Worm (Caenorhabditis elegans) whole organism, L1 larva: ENCODE data around the gene B0303.4.
A peak's percentile ranks its signal among the peaks of the same experiment; 100 is the strongest.

Experiments used
- C04F5.9 ChIP-seq: sonication (generic microtip); optimal IDR thresholded peaks from 2 replicates; lab custom pipeline; 2016; ENCODE audit warnings: missing genetic modification characterization, missing compliant biosample characterization
- aha-1 ChIP-seq: fragments of 150-350 bp; optimal IDR thresholded peaks from 2 replicates; lab custom pipeline; 2014; ENCODE audit warnings: missing biosample characterization, missing genetic modification characterization
- alr-1 ChIP-seq: fragments of 200-800 bp; sonication (Bioruptor generic); optimal IDR thresholded peaks from 2 replicates; lab custom pipeline; 2018; ENCODE audit warnings: borderline replicate concordance, mild to moderate bottlenecking, missing genetic modification characterization, missing compliant biosample characterization
- aly-2 ChIP-seq: fragments of 150-350 bp; optimal IDR thresholded peaks from 2 replicates; lab custom pipeline; 2014; ENCODE audit warnings: missing biosample characterization, missing genetic modification characterization
- ama-1 ChIP-seq: fragments of 150-350 bp; optimal IDR thresholded peaks from 2 replicates; lab custom pipeline; 2014
- blmp-1 ChIP-seq: fragments of 150-350 bp; optimal IDR thresholded peaks from 2 replicates; lab custom pipeline; 2014; ENCODE audit warnings: missing biosample characterization, missing genetic modification characterization
- ceh-8 ChIP-seq: fragments of 200-800 bp; sonication (Bioruptor generic); optimal IDR thresholded peaks from 2 replicates; lab custom pipeline; 2018; ENCODE audit warnings: mild to moderate bottlenecking, missing genetic modification characterization, moderate library complexity, missing compliant biosample characterization
- ceh-88 ChIP-seq: fragments of 200-800 bp; sonication (Bioruptor generic); IDR thresholded peaks from 2 replicates; pipeline ENCODE4 v1.3.6; 2022; ENCODE audit warnings: missing genetic modification characterization, missing compliant biosample characterization
- ceh-90 ChIP-seq: sonication (generic microtip); optimal IDR thresholded peaks from 2 replicates; lab custom pipeline; 2016; ENCODE audit warnings: missing genetic modification characterization, missing compliant biosample characterization
- efl-3 ChIP-seq: fragments of 200-800 bp; sonication (Bioruptor generic); optimal IDR thresholded peaks from 2 replicates; lab custom pipeline; 2018; ENCODE audit warnings: mild to moderate bottlenecking, missing genetic modification characterization, missing compliant biosample characterization
- egl-13 ChIP-seq: sonication (generic microtip); optimal IDR thresholded peaks from 2 replicates; lab custom pipeline; 2016; ENCODE audit warnings: missing genotype, missing genetic modification reagents, missing genetic modification characterization, missing compliant biosample characterization
- elt-2 ChIP-seq: sonication (generic microtip); optimal IDR thresholded peaks from 2 replicates; lab custom pipeline; 2016; ENCODE audit warnings: missing genetic modification characterization, mild to moderate bottlenecking, inconsistent platforms, missing compliant biosample characterization, missing genetic modification reagents
- elt-3 ChIP-seq, 6 experiments: fragments of 150-350 bp in 1 of 6; sonication (generic microtip); optimal IDR thresholded peaks; 2 replicates each; lab custom pipeline; 2017 to 2018; ENCODE audit warnings: missing biosample characterization in 6 of 6, missing genetic modification characterization in 6 of 6, inconsistent platforms in 1 of 6
- fos-1 ChIP-seq: fragments of 150-350 bp; optimal IDR thresholded peaks from 2 replicates; lab custom pipeline; 2014; ENCODE audit warnings: missing biosample characterization, missing genetic modification characterization
- grh-1 ChIP-seq: fragments of 200-800 bp; sonication (Bioruptor generic); IDR thresholded peaks from 2 replicates; pipeline ENCODE4 v1.3.6; 2022; ENCODE audit warnings: missing genetic modification reagents, missing genetic modification characterization, missing compliant biosample characterization
- hlh-17 ChIP-seq: fragments of 200-800 bp; sonication (Bioruptor generic); optimal IDR thresholded peaks from 2 replicates; lab custom pipeline; 2018; ENCODE audit warnings: missing genetic modification characterization, mild to moderate bottlenecking, missing compliant biosample characterization, moderate library complexity, borderline replicate concordance
- hlh-4 ChIP-seq: sonication (generic microtip); optimal IDR thresholded peaks from 2 replicates; lab custom pipeline; 2016; ENCODE audit warnings: mild to moderate bottlenecking, missing genetic modification characterization, missing compliant biosample characterization
- hpl-2 ChIP-seq: fragments of 150-350 bp; optimal IDR thresholded peaks from 2 replicates; lab custom pipeline; 2014; ENCODE audit warnings: missing biosample characterization, missing genetic modification reagents, missing genetic modification characterization
- irx-1 ChIP-seq: sonication (generic microtip); optimal IDR thresholded peaks from 2 replicates; lab custom pipeline; 2016; ENCODE audit warnings: missing genetic modification characterization, missing compliant biosample characterization
- jun-1 ChIP-seq: fragments of 150-350 bp; optimal IDR thresholded peaks from 2 replicates; lab custom pipeline; 2014; ENCODE audit warnings: missing biosample characterization, missing genetic modification reagents, missing genetic modification characterization
- lin-13 ChIP-seq: fragments of 150-350 bp; optimal IDR thresholded peaks from 2 replicates; lab custom pipeline; 2014; ENCODE audit warnings: missing biosample characterization, missing genetic modification reagents, missing genetic modification characterization
- lin-14 ChIP-seq: fragments of 200-800 bp; sonication (Bioruptor generic); optimal IDR thresholded peaks from 2 replicates; lab custom pipeline; 2018; ENCODE audit warnings: mild to moderate bottlenecking, missing genetic modification characterization, moderate library complexity, missing compliant biosample characterization
- lin-15B ChIP-seq: fragments of 150-350 bp; sonication (generic microtip); optimal IDR thresholded peaks from 3 replicates; lab custom pipeline; 2014; ENCODE audit warnings: missing biosample characterization, missing genetic modification characterization
- lin-39 ChIP-seq: fragments of 150-350 bp; optimal IDR thresholded peaks from 2 replicates; lab custom pipeline; 2014; ENCODE audit warnings: missing biosample characterization, missing genetic modification reagents, missing genetic modification characterization
- lsy-2 ChIP-seq, 2 experiments: fragments of 150-350 bp; optimal IDR thresholded peaks; 2 replicates each; lab custom pipeline; 2014; ENCODE audit warnings: missing biosample characterization in 2 of 2, missing genetic modification characterization in 2 of 2
- mab-9 ChIP-seq: fragments of 200-800 bp; sonication (Bioruptor generic); IDR thresholded peaks from 2 replicates; pipeline ENCODE4 v1.3.6; 2022; ENCODE audit warnings: missing genetic modification reagents, missing genetic modification characterization, missing compliant biosample characterization
- mef-2 ChIP-seq: fragments of 150-350 bp; optimal IDR thresholded peaks from 2 replicates; lab custom pipeline; 2014; ENCODE audit warnings: missing biosample characterization, missing genetic modification characterization
- mep-1 ChIP-seq: fragments of 150-350 bp; optimal IDR thresholded peaks from 2 replicates; lab custom pipeline; 2014; ENCODE audit warnings: missing biosample characterization, missing genetic modification characterization
- nhr-12 ChIP-seq: sonication (generic microtip); optimal IDR thresholded peaks from 2 replicates; lab custom pipeline; 2017; ENCODE audit warnings: missing biosample characterization, missing genetic modification characterization
- nhr-237 ChIP-seq: fragments of 150-350 bp; optimal IDR thresholded peaks from 2 replicates; lab custom pipeline; 2014; ENCODE audit warnings: missing biosample characterization, missing genetic modification characterization
- nhr-47 ChIP-seq: sonication (generic microtip); optimal IDR thresholded peaks from 2 replicates; lab custom pipeline; 2016; ENCODE audit warnings: mild to moderate bottlenecking, missing genetic modification characterization, moderate library complexity, missing compliant biosample characterization
- nhr-85 ChIP-seq: sonication (generic microtip); peaks from one replicate; lab custom pipeline; 2016; ENCODE audit warnings: missing genetic modification characterization, inconsistent platforms, missing compliant biosample characterization
- nhr-90 ChIP-seq: sonication (generic microtip); optimal IDR thresholded peaks from 2 replicates; lab custom pipeline; 2016; ENCODE audit warnings: mild to moderate bottlenecking, missing genetic modification characterization, missing compliant biosample characterization; ENCODE audit not compliant: poor library complexity
- pax-3 ChIP-seq: fragments of 200-800 bp; sonication (Bioruptor generic); optimal IDR thresholded peaks from 2 replicates; lab custom pipeline; 2018; ENCODE audit warnings: mild to moderate bottlenecking, missing genetic modification characterization, moderate library complexity, missing compliant biosample characterization
- rnt-1 ChIP-seq: sonication (generic microtip); optimal IDR thresholded peaks from 2 replicates; lab custom pipeline; 2016; ENCODE audit warnings: mild to moderate bottlenecking, missing genetic modification characterization, moderate library complexity, missing compliant biosample characterization
- sox-4 ChIP-seq: sonication (generic microtip); optimal IDR thresholded peaks from 2 replicates; lab custom pipeline; 2016; ENCODE audit warnings: missing genetic modification characterization, missing compliant biosample characterization
- sptf-1 ChIP-seq: fragments of 150-350 bp; optimal IDR thresholded peaks from 2 replicates; lab custom pipeline; 2014; ENCODE audit warnings: missing biosample characterization, missing genetic modification characterization
- sup-37 ChIP-seq: fragments of 200-800 bp; sonication (Bioruptor generic); optimal IDR thresholded peaks from 2 replicates; lab custom pipeline; 2018; ENCODE audit warnings: mild to moderate bottlenecking, missing genetic modification characterization, missing compliant biosample characterization
- swsn-7 ChIP-seq: sonication (generic microtip); optimal IDR thresholded peaks from 2 replicates; lab custom pipeline; 2016; ENCODE audit warnings: missing genetic modification characterization, missing compliant biosample characterization
- tbx-2 ChIP-seq: sonication (generic microtip); optimal IDR thresholded peaks from 2 replicates; lab custom pipeline; 2016; ENCODE audit warnings: missing genetic modification characterization, missing compliant biosample characterization
- tlp-1 ChIP-seq: fragments of 150-350 bp; optimal IDR thresholded peaks from 2 replicates; lab custom pipeline; 2014; ENCODE audit warnings: missing biosample characterization, missing genetic modification characterization
- unc-30 ChIP-seq: sonication (generic microtip); optimal IDR thresholded peaks from 2 replicates; lab custom pipeline; 2017; ENCODE audit warnings: missing biosample characterization, missing genetic modification characterization
- unc-62 ChIP-seq: fragments of 150-350 bp; optimal IDR thresholded peaks from 2 replicates; lab custom pipeline; 2014; ENCODE audit warnings: missing biosample characterization, missing genetic modification reagents, missing genetic modification characterization
- unc-98 ChIP-seq: fragments of 200-800 bp; sonication (Bioruptor generic); IDR thresholded peaks from 2 replicates; pipeline ENCODE4 v1.3.6; 2022; ENCODE audit warnings: missing genetic modification characterization, missing compliant biosample characterization
- vab-15 ChIP-seq: sonication (generic microtip); optimal IDR thresholded peaks from 2 replicates; lab custom pipeline; 2017; ENCODE audit warnings: missing genotype, mild to moderate bottlenecking, missing genetic modification characterization, missing compliant biosample characterization
- zag-1 ChIP-seq: fragments of 150-350 bp; optimal IDR thresholded peaks from 2 replicates; lab custom pipeline; 2014; ENCODE audit warnings: missing biosample characterization, missing genetic modification characterization

B0303.4 gene

ce11 chrIII:8700289-8700957, 10.8 kb downstream of the B0303.4 start, which contains the start of the genes sdz-1 and vps-33.1 (continued):
- TF ChIP-seq tbx-2 (peak; percentile 55), lin-39 (tag; lab: Kevin White, UChicago) (no peak), lsy-2 (tag; optimal IDR thresholded peaks at IDR 0.05; lab: Kevin White, UChicago) (peak; percentile 42 to 86), mef-2 (tag; lab: Kevin White, UChicago) (no peak), elt-3 (tag; optimal IDR thresholded peaks at IDR 0.05; lab: Kevin White, UChicago) (peak in 2 of 6 experiments; percentile 1 to 36), sup-37 (GFP tag; lab: Kevin White, UChicago) (no peak), lin-14 (peak; percentile 49), jun-1 (tag; lab: Kevin White, UChicago) (no peak), alr-1 (no peak), swsn-7 (no peak), nhr-237 (tag; lab: Kevin White, UChicago) (no peak), efl-3 (GFP tag; lab: Kevin White, UChicago) (no peak), hpl-2 (GFP tag; lab: Kevin White, UChicago) (no peak), pax-3 (tag; lab: Kevin White, UChicago) (no peak), ceh-90 (peak; percentile 78), hlh-4 (tag; lab: Kevin White, UChicago) (no peak), grh-1 (no peak), nhr-47 (tag; lab: Kevin White, UChicago) (peak; percentile 59), nhr-12 (no peak), unc-30 (tag; lab: Kevin White, UChicago) (no peak)

DNA sequence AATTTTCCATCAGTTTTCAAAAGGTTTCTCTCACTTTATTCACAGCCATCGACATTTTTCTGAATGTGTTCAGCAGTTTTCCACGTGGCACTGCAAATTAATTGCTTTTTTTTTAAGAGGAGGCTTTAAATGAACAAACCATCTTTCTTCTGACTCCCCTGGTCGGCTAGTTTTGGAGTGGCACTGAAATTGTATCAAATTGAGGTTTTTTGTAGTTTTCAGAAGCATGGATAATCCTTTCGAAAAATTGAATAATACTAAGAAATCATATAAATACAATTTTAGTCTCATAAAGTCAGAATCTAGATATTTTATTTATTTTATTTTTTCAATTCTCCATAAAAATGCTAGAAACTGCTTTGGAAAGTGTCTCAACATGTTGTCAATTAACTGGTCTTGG, 15.1 kb downstream of the B0303.4 start, which contains the start of gene B0303.16:
Gene B0303.16, plus strand, starts transcription at position 301 of the 400 bp plus-strand sequence.
- TF ChIP-seq ceh-88 (GFP tag; lab: Robert Waterston, UW) (no peak), egl-13 (no peak), ama-1 (lab: Kevin White, UChicago) (no peak), unc-98 (GFP tag; lab: Robert Waterston, UW) (no peak), C04F5.9 (tag; lab: Kevin White, UChicago) (no peak), sox-4 (no peak), tlp-1 (tag; lab: Kevin White, UChicago) (no peak), lin-14 (no peak), lin-15B (tag; lab: Kevin White, UChicago) (no peak), sup-37 (GFP tag; lab: Kevin White, UChicago) (no peak), fos-1 (no peak), nhr-12 (no peak), rnt-1 (tag; lab: Kevin White, UChicago) (no peak)
- TF ChIP-seq, all 84 proteins: peak for 0

ce11 chrIII:8709735-8710134, 20.1 kb downstream of the B0303.4 start:
- TF ChIP-seq lin-15B (tag; lab: Kevin White, UChicago) (no peak), nhr-85 (peak; percentile 73), elt-3 (tag; optimal IDR thresholded peaks at IDR 0.05; lab: Kevin White, UChicago) (peak in 1 of 6 experiments; percentile 20), blmp-1 (tag; lab: Kevin White, UChicago) (peak; percentile 95), ceh-88 (GFP tag; lab: Robert Waterston, UW) (no peak), lin-13 (GFP tag; lab: Kevin White, UChicago) (no peak), mep-1 (tag; lab: Kevin White, UChicago) (no peak), ceh-8 (GFP tag; lab: Kevin White, UChicago) (no peak), nhr-90 (tag; lab: Kevin White, UChicago) (no peak)
- TF ChIP-seq, all 84 proteins: peak for 3

DNA sequence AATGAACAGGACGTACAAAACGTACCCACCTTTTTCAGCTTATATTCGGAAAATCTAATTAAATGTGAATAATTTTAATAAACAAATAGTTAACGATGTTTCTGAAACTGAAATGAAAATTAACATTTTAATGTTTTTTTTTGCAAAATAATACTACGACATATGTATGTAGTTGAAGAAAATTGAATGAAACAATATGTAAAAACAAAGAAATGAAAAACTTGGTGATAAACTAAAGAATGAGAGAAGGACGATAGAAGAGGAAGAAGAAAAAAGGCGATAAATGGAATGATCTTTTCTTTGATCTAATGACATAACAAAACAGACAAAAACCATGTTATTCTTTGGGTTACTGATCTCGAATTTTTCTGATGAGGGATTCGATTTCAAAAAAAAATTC, 20.7 kb downstream of the B0303.4 start, which contains the start of gene B0303.11:
Gene B0303.11, minus strand, starts transcription at position 101 of the 400 bp plus-strand sequence.
- TF ChIP-seq pax-3 (tag; lab: Kevin White, UChicago) = no peak
- TF ChIP-seq ama-1 (lab: Kevin White, UChicago) = no peak
- TF ChIP-seq unc-62 (GFP tag; lab: Kevin White, UChicago) = no peak
- no peak for TF ChIP-seq mab-9 (GFP tag; lab: Robert Waterston, UW)
- no peak for TF ChIP-seq mef-2 (tag; lab: Kevin White, UChicago)
- TF ChIP-seq alr-1 = no peak
- TF ChIP-seq aly-2 = no peak
- no peak for TF ChIP-seq unc-30 (tag; lab: Kevin White, UChicago)
- TF ChIP-seq zag-1 (tag; lab: Kevin White, UChicago) = no peak
- TF ChIP-seq nhr-237 (tag; lab: Kevin White, UChicago) = no peak
- no peak for TF ChIP-seq sup-37 (GFP tag; lab: Kevin White, UChicago)
- TF ChIP-seq irx-1 (tag; lab: Kevin White, UChicago) = no peak
- TF ChIP-seq hlh-17 (GFP tag; lab: Kevin White, UChicago) = no peak
- TF ChIP-seq elt-2 (tag; lab: Kevin White, UChicago) = no peak
- TF ChIP-seq aha-1 (tag; lab: Kevin White, UChicago) = no peak
- no peak for TF ChIP-seq blmp-1 (tag; lab: Kevin White, UChicago)
- TF ChIP-seq sptf-1 (tag; lab: Kevin White, UChicago) = no peak
- TF ChIP-seq vab-15 = no peak
